Worm (Caenorhabditis elegans) whole organism, young adult: Measurements from ENCODE around the gene ncx-8.

Source experiments
- B0019.2 ChIP-seq: fragments of 200-800 bp; sonication (Bioruptor generic); conservative IDR thresholded peaks from 2 replicates; pipeline ENCODE4 v1.3.6; 2022; ENCODE audit warnings: missing genetic modification reagents, missing genetic modification characterization, missing compliant biosample characterization
- F23B12.7 ChIP-seq: sonication (generic microtip); optimal IDR thresholded peaks from 2 replicates; lab custom pipeline; 2017; ENCODE audit warnings: missing genetic modification characterization, mild to moderate bottlenecking, missing compliant biosample characterization, antibody characterized with exemption, moderate library complexity; ENCODE audit not compliant: insufficient read depth
- F37B4.10 ChIP-seq: fragments of 200-800 bp; sonication (Bioruptor generic); IDR thresholded peaks from 2 replicates; pipeline ENCODE4 v1.3.6; 2022; ENCODE audit warnings: missing genetic modification characterization, missing compliant biosample characterization
- F55B11.4 ChIP-seq: sonication (generic microtip); optimal IDR thresholded peaks from 2 replicates; lab custom pipeline; 2016; ENCODE audit warnings: missing compliant biosample characterization, missing genetic modification characterization, borderline replicate concordance; ENCODE audit not compliant: insufficient read depth
- F57C9.4 ChIP-seq: sonication (generic microtip); optimal IDR thresholded peaks from 2 replicates; lab custom pipeline; 2017; ENCODE audit warnings: mild to moderate bottlenecking, missing genetic modification characterization, missing compliant biosample characterization
- T07F8.4 ChIP-seq: sonication (generic microtip); optimal IDR thresholded peaks from 2 replicates; lab custom pipeline; 2016; ENCODE audit warnings: mild to moderate bottlenecking, missing genetic modification characterization, moderate library complexity, missing compliant biosample characterization
- Y67H2A.10 ChIP-seq: fragments of 200-800 bp; sonication (Bioruptor generic); conservative IDR thresholded peaks from 2 replicates; pipeline ENCODE4 v1.3.6; 2022; ENCODE audit warnings: missing genetic modification reagents, missing genetic modification characterization, missing compliant biosample characterization
- Y79H2A.3 ChIP-seq: fragments of 200-800 bp; sonication (Bioruptor generic); conservative IDR thresholded peaks from 2 replicates; pipeline ENCODE4 v1.3.6; 2022; ENCODE audit warnings: missing genetic modification reagents, missing genetic modification characterization, missing compliant biosample characterization
- aptf-2 ChIP-seq: fragments of 200-800 bp; sonication (Bioruptor generic); conservative IDR thresholded peaks from 2 replicates; pipeline ENCODE4 v1.3.6; 2022; ENCODE audit warnings: missing genetic modification reagents, missing genetic modification characterization, missing compliant biosample characterization
- aptf-3 ChIP-seq: fragments of 200-800 bp; sonication (Bioruptor generic); IDR thresholded peaks from 2 replicates; pipeline ENCODE4 v1.3.6; 2022; ENCODE audit warnings: missing genetic modification characterization, missing compliant biosample characterization
- attf-5 ChIP-seq: fragments of 200-800 bp; sonication (Bioruptor generic); optimal IDR thresholded peaks from 2 replicates; lab custom pipeline; 2018; ENCODE audit warnings: mild to moderate bottlenecking, missing genetic modification characterization, missing compliant biosample characterization
- ceh-100 ChIP-seq: fragments of 200-800 bp; sonication (Bioruptor generic); IDR thresholded peaks from 2 replicates; pipeline ENCODE4 v1.3.6; 2022; ENCODE audit warnings: missing genetic modification reagents, missing genetic modification characterization, missing compliant biosample characterization
- ceh-58 ChIP-seq: fragments of 200-800 bp; sonication (Bioruptor generic); IDR thresholded peaks from 2 replicates; pipeline ENCODE4 v1.3.6; 2022; ENCODE audit warnings: missing genetic modification characterization, missing compliant biosample characterization
- ceh-91 ChIP-seq: fragments of 200-800 bp; sonication (Bioruptor generic); IDR thresholded peaks from 2 replicates; pipeline ENCODE4 v1.3.6; 2022; ENCODE audit warnings: missing genetic modification reagents, missing genetic modification characterization, missing compliant biosample characterization
- chd-7 ChIP-seq: sonication (generic microtip); optimal IDR thresholded peaks from 2 replicates; lab custom pipeline; 2016; ENCODE audit warnings: mild to moderate bottlenecking, missing genetic modification characterization, moderate library complexity, missing compliant biosample characterization
- dox-1 ChIP-seq: fragments of 200-800 bp; sonication (Bioruptor generic); IDR thresholded peaks from 2 replicates; pipeline ENCODE4 v1.3.6; 2022; ENCODE audit warnings: missing genetic modification reagents, missing genetic modification characterization, missing compliant biosample characterization
- ets-4 ChIP-seq: fragments of 200-800 bp; sonication (Bioruptor generic); optimal IDR thresholded peaks from 2 replicates; lab custom pipeline; 2018; ENCODE audit warnings: mild to moderate bottlenecking, missing genetic modification characterization, missing compliant biosample characterization
- gei-17 ChIP-seq: fragments of 200-800 bp; sonication (Bioruptor generic); optimal IDR thresholded peaks from 2 replicates; lab custom pipeline; 2018; ENCODE audit warnings: mild to moderate bottlenecking, missing genetic modification characterization, missing compliant biosample characterization
- hlh-26 ChIP-seq: fragments of 200-800 bp; sonication (Bioruptor generic); conservative IDR thresholded peaks from 2 replicates; pipeline ENCODE4 v1.3.6; 2022; ENCODE audit warnings: missing genetic modification reagents, missing genetic modification characterization, missing compliant biosample characterization
- hmg-1.2 ChIP-seq: fragments of 200-800 bp; sonication (Bioruptor generic); IDR thresholded peaks from 2 replicates; pipeline ENCODE4 v1.3.6; 2022; ENCODE audit warnings: missing genetic modification reagents, missing genetic modification characterization, missing compliant biosample characterization
- lsy-27 ChIP-seq: sonication (generic microtip); optimal IDR thresholded peaks from 2 replicates; lab custom pipeline; 2017; ENCODE audit warnings: missing genetic modification characterization, mild to moderate bottlenecking, missing compliant biosample characterization, antibody characterized with exemption, missing genotype, borderline replicate concordance; ENCODE audit not compliant: insufficient read depth
- mcd-1 ChIP-seq: fragments of 200-800 bp; sonication (Bioruptor generic); IDR thresholded peaks from 2 replicates; pipeline ENCODE4 v1.3.6; 2022; ENCODE audit warnings: missing genetic modification reagents, missing genetic modification characterization, missing compliant biosample characterization
- nhr-27 ChIP-seq: fragments of 200-800 bp; sonication (Bioruptor generic); optimal IDR thresholded peaks from 2 replicates; lab custom pipeline; 2018; ENCODE audit warnings: mild to moderate bottlenecking, missing genetic modification characterization, moderate library complexity, missing compliant biosample characterization
- nhr-80 ChIP-seq: sonication (generic microtip); optimal IDR thresholded peaks from 2 replicates; lab custom pipeline; 2016; ENCODE audit warnings: missing genetic modification characterization, missing compliant biosample characterization
- pbrm-1 ChIP-seq: fragments of 200-800 bp; sonication (Bioruptor generic); IDR thresholded peaks from 2 replicates; pipeline ENCODE4 v1.3.6; 2022; ENCODE audit warnings: missing genetic modification reagents, missing genetic modification characterization, missing compliant biosample characterization
- pha-4 ChIP-seq: fragments of 150-350 bp; sonication (generic microtip); optimal IDR thresholded peaks from 2 replicates; lab custom pipeline; 2014; ENCODE audit warnings: missing biosample characterization, missing genetic modification reagents, missing genetic modification characterization
- rcor-1 ChIP-seq: fragments of 200-800 bp; sonication (Bioruptor generic); IDR thresholded peaks from 2 replicates; pipeline ENCODE4 v1.3.6; 2022; ENCODE audit warnings: missing genetic modification reagents, missing genetic modification characterization, missing compliant biosample characterization
- rpc-1 ChIP-seq, 2 experiments: fragments of 150-350 bp in 1 of 2; sonication (generic microtip) in 1 of 2; optimal IDR thresholded peaks; 2 replicates each; lab custom pipeline; 2014 to 2018; ENCODE audit warnings: missing biosample characterization in 1 of 2, missing genetic modification characterization in 1 of 2, missing genetic modification reagents in 1 of 2, missing genotype in 1 of 2
- sea-2 ChIP-seq: fragments of 200-800 bp; sonication (Bioruptor generic); IDR thresholded peaks from 2 replicates; pipeline ENCODE4 v1.3.6; 2022; ENCODE audit warnings: missing genetic modification characterization, missing compliant biosample characterization
- snpc-1.3 ChIP-seq: sonication (generic microtip); optimal IDR thresholded peaks from 2 replicates; lab custom pipeline; 2017; ENCODE audit warnings: missing genetic modification characterization, mild to moderate bottlenecking, missing compliant biosample characterization, antibody characterized with exemption, moderate library complexity, missing genotype, missing genetic modification reagents; ENCODE audit not compliant: insufficient read depth
- sptf-2 ChIP-seq: fragments of 200-800 bp; sonication (Bioruptor generic); optimal IDR thresholded peaks from 2 replicates; lab custom pipeline; 2018; ENCODE audit warnings: mild to moderate bottlenecking, missing genetic modification characterization, missing compliant biosample characterization
- tbp1 ChIP-seq: fragments of 200-800 bp; sonication (Bioruptor generic); optimal IDR thresholded peaks from 2 replicates; lab custom pipeline; 2018; ENCODE audit warnings: mild to moderate bottlenecking, missing genetic modification characterization, missing compliant biosample characterization
- tbx-9 ChIP-seq: sonication (generic microtip); optimal IDR thresholded peaks from 2 replicates; lab custom pipeline; 2016; ENCODE audit warnings: borderline replicate concordance, missing genetic modification characterization, inconsistent platforms, missing compliant biosample characterization
- unc-130 ChIP-seq: sonication (generic microtip); optimal IDR thresholded peaks from 2 replicates; lab custom pipeline; 2016; ENCODE audit warnings: missing genetic modification reagents, missing genetic modification characterization, missing compliant biosample characterization
- unc-62 ChIP-seq: fragments of 150-350 bp; optimal IDR thresholded peaks from 2 replicates; lab custom pipeline; 2014; ENCODE audit warnings: missing biosample characterization, missing genetic modification reagents, missing genetic modification characterization
- zim-3 ChIP-seq: sonication (generic microtip); optimal IDR thresholded peaks from 2 replicates; lab custom pipeline; 2017; ENCODE audit warnings: mild to moderate bottlenecking, missing genetic modification characterization, moderate library complexity, missing compliant biosample characterization
- ztf-22 ChIP-seq: fragments of 200-800 bp; sonication (Bioruptor generic); optimal IDR thresholded peaks from 2 replicates; lab custom pipeline; 2018; ENCODE audit warnings: mild to moderate bottlenecking, missing genetic modification characterization, moderate library complexity, missing compliant biosample characterization
- ztf-26 ChIP-seq: sonication (generic microtip); optimal IDR thresholded peaks from 2 replicates; lab custom pipeline; 2017; ENCODE audit warnings: missing genetic modification characterization, missing compliant biosample characterization
- ztf-28 ChIP-seq: fragments of 200-800 bp; sonication (Bioruptor generic); IDR thresholded peaks from 2 replicates; pipeline ENCODE4 v1.3.6; 2022; ENCODE audit warnings: missing genetic modification reagents, missing genetic modification characterization, missing compliant biosample characterization
- ztf-3 ChIP-seq: fragments of 200-800 bp; sonication (Bioruptor generic); optimal IDR thresholded peaks from 2 replicates; lab custom pipeline; 2018; ENCODE audit warnings: mild to moderate bottlenecking, missing genetic modification characterization, missing compliant biosample characterization
- ztf-6 ChIP-seq: fragments of 200-800 bp; sonication (Bioruptor generic); IDR thresholded peaks from 2 replicates; pipeline ENCODE4 v1.3.6; 2022; ENCODE audit warnings: missing genetic modification reagents, missing genetic modification characterization, missing compliant biosample characterization

The ncx-8 gene

ce11 chrV:4987097-4987496 lies at the start of gene ncx-8:
Gene ncx-8, minus strand, starts transcription at chrV:4987197.
- no peak for TF ChIP-seq Y79H2A.3 (GFP tag; lab: Robert Waterston, UW)
- TF ChIP-seq nhr-80 (tag; lab: Kevin White, UChicago): no peak
- TF ChIP-seq gei-17 (GFP tag; lab: Kevin White, UChicago): no peak
- TF ChIP-seq F23B12.7 (tag; lab: Kevin White, UChicago): no peak
- no peak for TF ChIP-seq unc-62
- no peak for TF ChIP-seq ceh-91 (GFP tag; lab: Robert Waterston, UW)
- no peak for TF ChIP-seq attf-5 (GFP tag; lab: Kevin White, UChicago)
- TF ChIP-seq rpc-1 (optimal IDR thresholded peaks at IDR 0.05; lab: Kevin White, UChicago): no peak
- TF ChIP-seq rpc-1 (tag; optimal IDR thresholded peaks at IDR 0.05; lab: Kevin White, UChicago): no peak
- TF ChIP-seq tbp1 (GFP tag; lab: Kevin White, UChicago): no peak
- no peak for TF ChIP-seq ceh-100 (GFP tag; lab: Robert Waterston, UW)

ce11 chrV:5036364-5036763 lies 49.4 kb upstream of the ncx-8 start, which contains the start of gene K11D12.7:
Gene K11D12.7, minus strand, starts transcription at chrV:5036464.
- TF ChIP-seq ztf-22 (no peak), attf-5 (GFP tag; lab: Kevin White, UChicago) (no peak), sptf-2 (GFP tag; lab: Kevin White, UChicago) (no peak), ztf-28 (GFP tag; lab: Robert Waterston, UW) (no peak), ets-4 (GFP tag; lab: Kevin White, UChicago) (no peak), lsy-27 (tag; lab: Kevin White, UChicago) (no peak), ceh-91 (GFP tag; lab: Robert Waterston, UW) (no peak), tbx-9 (tag; lab: Kevin White, UChicago) (no peak), zim-3 (tag; lab: Kevin White, UChicago) (no peak), F57C9.4 (tag; lab: Kevin White, UChicago) (no peak), Y79H2A.3 (GFP tag; lab: Robert Waterston, UW) (no peak), hlh-26 (GFP tag; lab: Robert Waterston, UW) (no peak), dox-1 (no peak), rcor-1 (GFP tag; lab: Robert Waterston, UW) (no peak), ceh-58 (no peak), T07F8.4 (tag; lab: Kevin White, UChicago) (no peak), ztf-3 (GFP tag; lab: Kevin White, UChicago) (no peak), chd-7 (tag; lab: Kevin White, UChicago) (no peak), ztf-6 (GFP tag; lab: Robert Waterston, UW) (no peak)

ce11 chrV:5035058-5035457 lies 48.1 kb upstream of the ncx-8 start, which contains the start of gene K11D12.6:
Gene K11D12.6, minus strand, starts transcription at chrV:5035158.
- no peak for TF ChIP-seq aptf-2 (GFP tag; lab: Robert Waterston, UW)
- TF ChIP-seq ets-4 (GFP tag; lab: Kevin White, UChicago): no peak
- TF ChIP-seq pha-4 (tag; lab: Kevin White, UChicago): no peak
- TF ChIP-seq Y67H2A.10 (GFP tag; lab: Robert Waterston, UW): no peak
- TF ChIP-seq sea-2 (GFP tag; lab: Robert Waterston, UW): no peak
- no peak for TF ChIP-seq F37B4.10 (GFP tag; lab: Robert Waterston, UW)
- TF ChIP-seq hmg-1.2 (GFP tag; lab: Robert Waterston, UW): no peak
- TF ChIP-seq nhr-27: no peak
- TF ChIP-seq unc-130: no peak
- TF ChIP-seq B0019.2 (GFP tag; lab: Robert Waterston, UW): no peak
- TF ChIP-seq F57C9.4 (tag; lab: Kevin White, UChicago): no peak
- TF ChIP-seq pbrm-1: no peak
- no peak for TF ChIP-seq aptf-3 (GFP tag; lab: Robert Waterston, UW)
- TF ChIP-seq sptf-2 (GFP tag; lab: Kevin White, UChicago): no peak
- TF ChIP-seq T07F8.4 (tag; lab: Kevin White, UChicago): no peak
- no peak for TF ChIP-seq mcd-1 (GFP tag; lab: Robert Waterston, UW)
- no peak for TF ChIP-seq dox-1
- no peak for TF ChIP-seq snpc-1.3 (tag; lab: Kevin White, UChicago)
- no peak for TF ChIP-seq F55B11.4 (tag; lab: Kevin White, UChicago)
- TF ChIP-seq ztf-26 (tag; lab: Kevin White, UChicago): no peak
